Worm (Caenorhabditis elegans): ENCODE data around the gene arrd-24.
A peak's percentile ranks its signal among the peaks of the same experiment; 100 is the strongest.

ce11 chrX:13945524-13945923 is 34.8 kb downstream of the arrd-24 start:
- TF ChIP-seq med-1 (GFP tag; optimal IDR thresholded peaks at IDR 0.05; ENCODE audit: insufficient read depth) (no peak), flt-1 (GFP tag; IDR thresholded peaks at IDR 0.05) (peak; percentile 61), ref-1 (GFP tag; conservative IDR thresholded peaks at IDR 0.05) (no peak), T22C8.4 (GFP tag; IDR thresholded peaks at IDR 0.05) (no peak), tab-1 (GFP tag; IDR thresholded peaks at IDR 0.05) (no peak)
